Fruit fly (Drosophila melanogaster): Measurements from ENCODE around the gene Cdep.

The Cdep gene

dm6 chr3R:4975315-4975777 lies 65.0 kb downstream of the Cdep start (continued):
- peak; percentile 8 for TF ChIP-seq CG17912 (GFP tag; optimal IDR thresholded peaks at IDR 0.05)
- TF ChIP-seq Nf-YC (tag; optimal IDR thresholded peaks at IDR 0.05) = peak; percentile 19
- peak; percentile 49 for TF ChIP-seq CG2875 (GFP tag; optimal IDR thresholded peaks at IDR 0.05)
- TF ChIP-seq wek (GFP tag; optimal IDR thresholded peaks at IDR 0.05) = peak; percentile 78
- TF ChIP-seq CG11723 (GFP tag; optimal IDR thresholded peaks at IDR 0.05) = no peak
- TF ChIP-seq CG4328 (GFP tag; optimal IDR thresholded peaks at IDR 0.05) = peak; percentile 64
- TF ChIP-seq CG17359 (tag; optimal IDR thresholded peaks at IDR 0.05) = peak; percentile 29
- no peak for TF ChIP-seq CG10209 (GFP tag; optimal IDR thresholded peaks at IDR 0.05)
- peak; percentile 82 for TF ChIP-seq CG10543 (GFP tag; optimal IDR thresholded peaks at IDR 0.05)
- peak; percentile 68 for TF ChIP-seq Kr (GFP tag; optimal IDR thresholded peaks at IDR 0.05)
- TF ChIP-seq Hr3 (GFP tag; optimal IDR thresholded peaks at IDR 0.05) = no peak
- peak; percentile 19 for TF ChIP-seq org-1 (GFP tag; optimal IDR thresholded peaks at IDR 0.05)
- no peak for TF ChIP-seq CG11085 (GFP tag; IDR thresholded peaks at IDR 0.05)
- TF ChIP-seq bsh (GFP tag; optimal IDR thresholded peaks at IDR 0.05) = peak in 1 of 2 experiments; percentile 29
- peak; percentile 38 for TF ChIP-seq CG1233 (GFP tag; optimal IDR thresholded peaks at IDR 0.05)

DNA sequence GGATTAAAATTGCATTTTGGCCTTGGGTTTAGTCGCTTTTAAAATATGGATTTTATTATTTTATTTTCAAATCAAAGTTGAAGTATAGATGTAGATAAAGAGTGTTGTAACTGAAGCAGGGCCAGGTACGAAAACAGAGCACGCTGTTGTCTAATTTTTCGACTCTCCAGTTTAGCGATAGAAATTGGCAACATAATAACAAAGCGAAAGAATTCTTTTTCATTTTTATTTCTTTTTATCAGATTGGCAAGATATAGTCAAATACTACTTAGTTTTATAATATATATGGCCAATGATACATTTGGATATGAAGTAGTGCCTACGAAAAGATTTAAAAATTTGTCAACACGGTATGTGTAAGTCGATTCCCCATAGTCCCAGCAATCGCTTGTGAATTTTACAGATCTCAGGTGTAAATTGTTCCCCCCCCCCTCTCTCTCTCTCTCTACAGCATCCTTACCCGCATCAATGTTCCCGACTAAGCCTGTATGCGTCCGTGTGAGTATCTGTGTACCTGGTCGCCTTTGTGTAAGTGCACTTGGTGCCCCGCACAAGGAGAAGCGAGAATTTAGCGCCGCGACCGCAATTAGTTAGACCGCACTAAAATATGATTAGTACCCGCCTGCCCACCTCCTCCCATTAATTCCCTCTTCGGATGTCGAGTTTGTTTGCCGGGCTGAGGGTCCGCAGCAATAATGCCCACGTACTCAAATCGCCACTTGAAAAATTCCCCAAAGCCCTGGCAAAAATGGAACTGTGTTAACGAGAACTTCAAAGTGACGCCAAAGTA lies 65.7 kb downstream of the Cdep start:
- TF ChIP-seq Ets97D (GFP tag; optimal IDR thresholded peaks at IDR 0.05) = no peak
- TF ChIP-seq Awh (GFP tag; IDR thresholded peaks at IDR 0.05) = peak; percentile 33; the same call in 1 of the 2 replicates
- TF ChIP-seq z (GFP tag; IDR thresholded peaks at IDR 0.05) = 0 out of 3 replicates have a peak, but pooled peaks have one; percentile 22
- no peak for TF ChIP-seq MTF-1 (GFP tag; optimal IDR thresholded peaks at IDR 0.05; ENCODE audit: borderline replicate concordance)
- no peak for TF ChIP-seq lov (optimal IDR thresholded peaks at IDR 0.05)
- TF ChIP-seq lov (GFP tag; IDR thresholded peaks at IDR 0.05) = no peak
- TF ChIP-seq cg (GFP tag; optimal IDR thresholded peaks at IDR 0.05) = peak; percentile 40
- TF ChIP-seq CG12769 (tag; optimal IDR thresholded peaks at IDR 0.05) = peak; percentile 0
- no peak for TF ChIP-seq Elba2 (GFP tag; optimal IDR thresholded peaks at IDR 0.05)
- peak; percentile 5 for TF ChIP-seq corto (GFP tag; optimal IDR thresholded peaks at IDR 0.05)
- peak; percentile 25; the same call in 1 of the 3 replicates for TF ChIP-seq row (GFP tag; IDR thresholded peaks at IDR 0.05)
- peak; percentile 21 for TF ChIP-seq zen (tag; optimal IDR thresholded peaks at IDR 0.05)
- TF ChIP-seq pfk (GFP tag; optimal IDR thresholded peaks at IDR 0.05) = no peak
- no peak for TF ChIP-seq bab2 (GFP tag; optimal IDR thresholded peaks at IDR 0.05)
- TF ChIP-seq CG2712 (tag; optimal IDR thresholded peaks at IDR 0.05) = no peak
- no peak for TF ChIP-seq CG13123 (GFP tag; optimal IDR thresholded peaks at IDR 0.05)
- no peak for TF ChIP-seq CG9797 (GFP tag; optimal IDR thresholded peaks at IDR 0.05)
- TF ChIP-seq dmrt11E (tag; optimal IDR thresholded peaks at IDR 0.05) = peak; percentile 19
- TF ChIP-seq tin (GFP tag; optimal IDR thresholded peaks at IDR 0.05) = no peak
- no peak for TF ChIP-seq gcm2 (GFP tag; optimal IDR thresholded peaks at IDR 0.05)
- TF ChIP-seq crol (GFP tag; IDR thresholded peaks at IDR 0.05) = peak; percentile 82
- no peak for TF ChIP-seq Trl (optimal IDR thresholded peaks at IDR 0.05)
- no peak for TF ChIP-seq Trl (GFP tag; optimal IDR thresholded peaks at IDR 0.05)
- no peak for TF ChIP-seq pho (GFP tag; optimal IDR thresholded peaks at IDR 0.05)
- TF ChIP-seq tll (GFP tag; optimal IDR thresholded peaks at IDR 0.05) = no peak
- no peak for TF ChIP-seq Doc3 (GFP tag; IDR thresholded peaks at IDR 0.05; ENCODE audit: partially characterized antibody)
- no peak for TF ChIP-seq CG34422 (GFP tag; IDR thresholded peaks at IDR 0.05)
- TF ChIP-seq Fer1 (GFP tag; optimal IDR thresholded peaks at IDR 0.05) = no peak
- no peak for TF ChIP-seq gt (GFP tag; IDR thresholded peaks at IDR 0.05)
- no peak for TF ChIP-seq Mes4 (GFP tag; optimal IDR thresholded peaks at IDR 0.05)
- TF ChIP-seq gcm (GFP tag; optimal IDR thresholded peaks at IDR 0.05) = peak; percentile 60
- 0 out of 2 replicates have a peak, but pooled peaks have one; percentile 32 for TF ChIP-seq chm (GFP tag; IDR thresholded peaks at IDR 0.05)
- TF ChIP-seq CG9437 (GFP tag; optimal IDR thresholded peaks at IDR 0.05) = no peak
